Fruit fly (Drosophila melanogaster) whole organism, embryonic: ENCODE results near the gene CG5160.

Experiments
- B-H2 ChIP-seq: fragments of 200-800 bp; sonication (Bioruptor generic); optimal IDR thresholded peaks from 2 replicates; lab custom pipeline; 2018; ENCODE audit warnings: missing biosample characterization, mild to moderate bottlenecking, missing genetic modification characterization
- Bdp1 ChIP-seq: fragments of 200-800 bp; sonication (Bioruptor generic); optimal IDR thresholded peaks from 3 replicates; lab custom pipeline; 2016; ENCODE audit warnings: missing biosample characterization, missing genetic modification characterization
- CG10209 ChIP-seq: fragments of 200-800 bp; sonication (Bioruptor generic); optimal IDR thresholded peaks from 3 replicates; lab custom pipeline; 2017; ENCODE audit warnings: missing biosample characterization, mild to moderate bottlenecking, missing genetic modification characterization, missing genetic modification reagents
- CG10267 ChIP-seq: fragments of 200-800 bp; sonication (Bioruptor generic); optimal IDR thresholded peaks from 2 replicates; lab custom pipeline; 2018; ENCODE audit warnings: missing biosample characterization, mild to moderate bottlenecking, missing genetic modification characterization, moderate library complexity
- CG10366 ChIP-seq: fragments of 200-800 bp; sonication (Bioruptor generic); IDR thresholded peaks from 2 replicates; pipeline ENCODE4 v1.3.6; 2022; ENCODE audit warnings: missing biosample characterization, missing genetic modification characterization
- CG10431 ChIP-seq: fragments of 200-800 bp; sonication (Bioruptor generic); optimal IDR thresholded peaks from 3 replicates; lab custom pipeline; 2018; ENCODE audit warnings: missing biosample characterization, mild to moderate bottlenecking, missing genetic modification characterization
- CG11696 ChIP-seq: fragments of 200-800 bp; sonication (Bioruptor generic); IDR thresholded peaks from 2 replicates; pipeline ENCODE4 v1.3.6; 2022; ENCODE audit warnings: missing biosample characterization, missing genetic modification characterization
- CG13624 ChIP-seq: fragments of 200-800 bp; sonication (Bioruptor generic); optimal IDR thresholded peaks from 2 replicates; lab custom pipeline; 2016; ENCODE audit warnings: missing biosample characterization, missing genetic modification characterization
- CG15011 ChIP-seq: fragments of 200-800 bp; sonication (Bioruptor generic); optimal IDR thresholded peaks from 3 replicates; lab custom pipeline; 2018; ENCODE audit warnings: missing biosample characterization, mild to moderate bottlenecking, missing genetic modification characterization
- CG1529 ChIP-seq: fragments of 200-800 bp; sonication (Bioruptor generic); optimal IDR thresholded peaks from 3 replicates; lab custom pipeline; 2018; ENCODE audit warnings: missing biosample characterization, missing genetic modification characterization
- CG16815 ChIP-seq: fragments of 200-800 bp; sonication (Bioruptor generic); optimal IDR thresholded peaks from 3 replicates; lab custom pipeline; 2017; ENCODE audit warnings: missing biosample characterization, mild to moderate bottlenecking, missing genetic modification characterization
- CG17568 ChIP-seq: fragments of 200-800 bp; sonication (Bioruptor generic); optimal IDR thresholded peaks from 2 replicates; lab custom pipeline; 2018; ENCODE audit warnings: missing biosample characterization, mild to moderate bottlenecking, missing genetic modification characterization, moderate library complexity
- CG3995 ChIP-seq: fragments of 200-800 bp; sonication (Bioruptor generic); optimal IDR thresholded peaks from 3 replicates; lab custom pipeline; 2016; ENCODE audit warnings: missing biosample characterization, missing genetic modification characterization
- CG4360 ChIP-seq: fragments of 200-800 bp; sonication (Bioruptor generic); IDR thresholded peaks from 2 replicates; pipeline ENCODE4 v1.3.6; 2022; ENCODE audit warnings: missing biosample characterization, missing genetic modification characterization
- CG6791 ChIP-seq: fragments of 200-800 bp; sonication (Bioruptor generic); IDR thresholded peaks from 3 replicates; pipeline ENCODE4 v1.3.6; 2022; ENCODE audit warnings: missing biosample characterization, missing genetic modification characterization; ENCODE audit not compliant: partially characterized antibody
- CG6813 ChIP-seq: fragments of 200-800 bp; sonication (Bioruptor generic); optimal IDR thresholded peaks from 2 replicates; lab custom pipeline; 2017; ENCODE audit warnings: missing biosample characterization, missing genetic modification characterization, mild to moderate bottlenecking, moderate library complexity, missing genetic modification reagents
- CG7372 ChIP-seq: fragments of 200-800 bp; sonication (Bioruptor generic); IDR thresholded peaks from 2 replicates; pipeline ENCODE4 v1.3.6; 2022; ENCODE audit warnings: missing biosample characterization, missing genetic modification characterization
- CG7963 ChIP-seq: fragments of 200-800 bp; sonication (Bioruptor generic); IDR thresholded peaks from 3 replicates; pipeline ENCODE4 v1.3.6; 2022; ENCODE audit warnings: missing biosample characterization, missing genetic modification characterization; ENCODE audit not compliant: partially characterized antibody
- CG9932 ChIP-seq: fragments of 200-800 bp; sonication (Bioruptor generic); IDR thresholded peaks from 2 replicates; pipeline ENCODE4 v1.3.6; 2022; ENCODE audit warnings: missing biosample characterization, missing genetic modification characterization
- Chrac-16 ChIP-seq: fragments of 200-800 bp; sonication (Bioruptor generic); optimal IDR thresholded peaks from 3 replicates; lab custom pipeline; 2016; ENCODE audit warnings: missing biosample characterization, missing genetic modification characterization
- CrebB ChIP-seq: fragments of 200-800 bp; sonication (Bioruptor generic); optimal IDR thresholded peaks from 3 replicates; lab custom pipeline; 2018; ENCODE audit warnings: missing biosample characterization, mild to moderate bottlenecking, missing genetic modification characterization
- D ChIP-seq, 2 experiments: fragments of 200-800 bp in 1 of 2; fragments of >200 bp in 1 of 2; sonication (Bioruptor generic) in 1 of 2; optimal IDR thresholded peaks; 2 replicates in 1 of 2; 3 replicates in 1 of 2; lab custom pipeline; 2017; ENCODE audit warnings: mild to moderate bottlenecking in 1 of 2, missing biosample characterization in 1 of 2, missing genetic modification characterization in 1 of 2, missing genetic modification reagents in 1 of 2
- Dad ChIP-seq: fragments of 200-800 bp; sonication (Bioruptor generic); optimal IDR thresholded peaks from 3 replicates; lab custom pipeline; 2016; ENCODE audit warnings: missing biosample characterization, missing genetic modification characterization
- MESR4 ChIP-seq: fragments of 200-800 bp; sonication (Bioruptor generic); optimal IDR thresholded peaks from 2 replicates; lab custom pipeline; 2018; ENCODE audit warnings: missing biosample characterization, mild to moderate bottlenecking, missing genetic modification characterization, moderate library complexity
- Myb ChIP-seq: fragments of 200-800 bp; sonication (Bioruptor generic); optimal IDR thresholded peaks from 2 replicates; lab custom pipeline; 2016; ENCODE audit warnings: missing biosample characterization, missing genetic modification characterization
- Nf-YC ChIP-seq: fragments of 200-800 bp; optimal IDR thresholded peaks from 3 replicates; lab custom pipeline; 2019; ENCODE audit warnings: missing biosample characterization, mild to moderate bottlenecking, missing genetic modification characterization, moderate library complexity
- Ravus ChIP-seq: fragments of 200-800 bp; sonication (Bioruptor generic); IDR thresholded peaks from 2 replicates; pipeline ENCODE4 v1.3.6; 2022; ENCODE audit warnings: missing biosample characterization, missing genetic modification characterization
- Rx ChIP-seq: fragments of 200-800 bp; sonication (Bioruptor generic); IDR thresholded peaks from 2 replicates; pipeline ENCODE4 v1.3.6; 2022; ENCODE audit warnings: missing biosample characterization, missing genetic modification characterization
- Spps ChIP-seq: fragments of 200-800 bp; sonication (Bioruptor generic); optimal IDR thresholded peaks from 2 replicates; lab custom pipeline; 2018; ENCODE audit warnings: missing biosample characterization, mild to moderate bottlenecking, missing genetic modification characterization
- YL-1 ChIP-seq: fragments of 200-800 bp; sonication (Bioruptor generic); optimal IDR thresholded peaks from 3 replicates; lab custom pipeline; 2017; ENCODE audit warnings: missing biosample characterization, mild to moderate bottlenecking, missing genetic modification characterization
- al ChIP-seq: fragments of 200-800 bp; sonication (Bioruptor generic); IDR thresholded peaks from 2 replicates; pipeline ENCODE4 v1.3.6; 2022; ENCODE audit warnings: missing biosample characterization, missing genetic modification characterization
- az2 ChIP-seq: fragments of 200-800 bp; sonication (Bioruptor generic); optimal IDR thresholded peaks from 3 replicates; lab custom pipeline; 2016; ENCODE audit warnings: missing biosample characterization, missing genetic modification characterization
- cwo ChIP-seq: fragments of 200-800 bp; sonication (Bioruptor generic); optimal IDR thresholded peaks from 3 replicates; lab custom pipeline; 2017; ENCODE audit warnings: missing biosample characterization, missing genetic modification characterization, mild to moderate bottlenecking, moderate library complexity, missing genetic modification reagents
- gem ChIP-seq: fragments of 200-800 bp; sonication (Bioruptor generic); optimal IDR thresholded peaks from 2 replicates; lab custom pipeline; 2019; ENCODE audit warnings: missing biosample characterization, mild to moderate bottlenecking, missing genetic modification characterization, moderate library complexity
- hb ChIP-seq: fragments of 200-800 bp; sonication (Bioruptor generic); IDR thresholded peaks from 3 replicates; pipeline ENCODE4 v1.3.6; 2022; ENCODE audit warnings: missing biosample characterization, missing genetic modification characterization; ENCODE audit not compliant: partially characterized antibody
- jigr1 ChIP-seq: fragments of 200-800 bp; sonication (Bioruptor generic); IDR thresholded peaks from 3 replicates; pipeline ENCODE4 v1.3.6; 2022; ENCODE audit warnings: missing biosample characterization, missing genetic modification characterization
- nerfin-2 ChIP-seq: fragments of 200-800 bp; sonication (Bioruptor generic); IDR thresholded peaks from 2 replicates; pipeline ENCODE4 v1.3.6; 2022; ENCODE audit warnings: missing biosample characterization, missing genetic modification characterization; ENCODE audit not compliant: partially characterized antibody
- odd ChIP-seq: fragments of 200-800 bp; sonication (Bioruptor generic); optimal IDR thresholded peaks from 2 replicates; lab custom pipeline; 2017; ENCODE audit warnings: missing biosample characterization, mild to moderate bottlenecking, missing genetic modification characterization
- onecut ChIP-seq: fragments of 200-800 bp; sonication (Bioruptor generic); IDR thresholded peaks from 2 replicates; pipeline ENCODE4 v1.3.6; 2022; ENCODE audit warnings: missing biosample characterization, missing genetic modification characterization
- pan ChIP-seq, 4 experiments: fragments of >200 bp in 3 of 4; fragments of 200-800 bp in 1 of 4; sonication (Bioruptor generic) in 1 of 4; optimal IDR thresholded peaks in 3 of 4; IDR thresholded peaks in 1 of 4; 2 replicates each; pipeline versions ENCODE4 v1.3.6 to Lab custom; 2017 to 2022; ENCODE audit warnings: missing biosample characterization in 2 of 4, missing genetic modification characterization in 2 of 4, mixed read lengths in 1 of 4
- prd ChIP-seq, 3 experiments: fragments of >200 bp in 2 of 3; fragments of 200-800 bp in 1 of 3; sonication (Bioruptor generic) in 1 of 3; optimal IDR thresholded peaks in 2 of 3; IDR thresholded peaks in 1 of 3; 2 replicates in 2 of 3; 3 replicates in 1 of 3; pipeline versions ENCODE4 v1.3.6 to Lab custom; 2017 to 2022; ENCODE audit warnings: missing biosample characterization in 1 of 3, missing genetic modification characterization in 1 of 3
- pum ChIP-seq: fragments of 200-800 bp; sonication (Bioruptor generic); optimal IDR thresholded peaks from 2 replicates; lab custom pipeline; 2016; ENCODE audit warnings: missing biosample characterization, missing genetic modification characterization
- ranshi ChIP-seq: fragments of 200-800 bp; sonication (Bioruptor generic); IDR thresholded peaks from 2 replicates; pipeline ENCODE4 v1.3.6; 2022; ENCODE audit warnings: missing biosample characterization, missing genetic modification characterization
- repo ChIP-seq: fragments of 200-800 bp; sonication (Bioruptor generic); optimal IDR thresholded peaks from 2 replicates; lab custom pipeline; 2016; ENCODE audit warnings: missing biosample characterization, missing genetic modification characterization
- row ChIP-seq: fragments of 200-800 bp; sonication (Bioruptor generic); IDR thresholded peaks from 3 replicates; pipeline ENCODE4 v1.3.6; 2022; ENCODE audit warnings: missing biosample characterization, missing genetic modification characterization
- sob ChIP-seq: fragments of 200-800 bp; sonication (Bioruptor generic); IDR thresholded peaks from 2 replicates; pipeline ENCODE4 v1.3.6; 2022; ENCODE audit warnings: missing biosample characterization, missing genetic modification characterization
- trem ChIP-seq: fragments of 200-800 bp; optimal IDR thresholded peaks from 3 replicates; lab custom pipeline; 2019; ENCODE audit warnings: missing biosample characterization, mild to moderate bottlenecking, missing genetic modification characterization, moderate library complexity
- ttk ChIP-seq: fragments of 200-800 bp; sonication (Bioruptor generic); IDR thresholded peaks from 2 replicates; pipeline ENCODE4 v2.1.2; 2022; ENCODE audit warnings: missing biosample characterization, missing genetic modification characterization
- wdn ChIP-seq: fragments of 200-800 bp; sonication (Bioruptor generic); IDR thresholded peaks from 2 replicates; pipeline ENCODE4 v1.3.6; 2022; ENCODE audit warnings: missing biosample characterization, missing genetic modification characterization

The CG5160 gene

DNA sequence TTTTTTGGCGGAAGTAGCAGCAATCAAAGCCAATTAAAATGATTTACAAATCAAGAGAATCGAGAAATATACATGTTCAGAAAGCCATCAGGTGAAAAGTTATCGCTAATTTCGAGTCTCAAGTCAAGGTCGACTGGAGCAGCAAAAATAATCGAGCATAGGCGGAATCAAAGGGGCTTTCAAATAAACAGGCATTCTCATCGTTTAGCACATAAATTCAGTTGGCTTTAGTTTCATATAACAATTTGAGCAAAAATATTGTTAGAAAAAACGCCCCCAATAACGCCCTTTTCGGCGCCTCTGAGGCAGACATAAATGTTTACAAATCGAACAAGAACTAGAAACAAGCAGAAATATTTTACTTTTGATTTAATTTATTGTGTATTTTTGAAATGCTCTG, 804 bp downstream of the CG5160 start (continued):
- TF ChIP-seq CrebB, result no peak
- TF ChIP-seq sob (GFP tag; lab: Robert Waterston, UW), result peak; percentile 11; the same call in 1 of the 2 replicates
- no peak for TF ChIP-seq CG10267 (tag; lab: Kevin White, UChicago)
- peak; percentile 23 for TF ChIP-seq gem (tag; lab: Kevin White, UChicago)
- peak; percentile 28; the same call in 2 of the 3 replicates for TF ChIP-seq row (GFP tag; lab: Robert Waterston, UW)
- TF ChIP-seq nerfin-2 (GFP tag; lab: Robert Waterston, UW), result no peak
- no peak for TF ChIP-seq trem (tag; lab: Kevin White, UChicago)
- no peak for TF ChIP-seq CG6813 (GFP tag; lab: Kevin White, UChicago)
- TF ChIP-seq CG11696, result 0 out of 2 replicates have a peak, but pooled peaks have one; percentile 25
- no peak for TF ChIP-seq Dad (GFP tag; lab: Kevin White, UChicago)
- TF ChIP-seq al (GFP tag; lab: Robert Waterston, UW), result peak; percentile 45; the same call in 1 of the 2 replicates
- no peak for TF ChIP-seq jigr1 (GFP tag; lab: Robert Waterston, UW)
- TF ChIP-seq pan (optimal IDR thresholded peaks at IDR 0.05; lab: Kevin White, UChicago), result no peak
- no peak for TF ChIP-seq pan (GFP tag; optimal IDR thresholded peaks at IDR 0.05 in 1 of 2, IDR thresholded peaks at IDR 0.05 in 1 of 2)
- no peak for TF ChIP-seq CG1529 (GFP tag; lab: Kevin White, UChicago)
- TF ChIP-seq CG7372 (GFP tag; lab: Robert Waterston, UW), result no peak
- TF ChIP-seq az2 (GFP tag; lab: Kevin White, UChicago), result no peak
- no peak for TF ChIP-seq Myb (GFP tag; lab: Kevin White, UChicago)
- TF ChIP-seq CG10366 (GFP tag; lab: Robert Waterston, UW), result no peak
- TF ChIP-seq wdn (GFP tag; lab: Robert Waterston, UW), result no peak
- TF ChIP-seq CG9932, result peak; percentile 53
- TF ChIP-seq repo, result no peak
- TF ChIP-seq Chrac-16 (GFP tag; lab: Kevin White, UChicago), result no peak
- no peak for TF ChIP-seq Ravus (GFP tag; lab: Robert Waterston, UW)
- TF ChIP-seq D (optimal IDR thresholded peaks at IDR 0.05; lab: Kevin White, UChicago), result no peak
- TF ChIP-seq D (GFP tag; optimal IDR thresholded peaks at IDR 0.05; lab: Kevin White, UChicago), result no peak

DNA sequence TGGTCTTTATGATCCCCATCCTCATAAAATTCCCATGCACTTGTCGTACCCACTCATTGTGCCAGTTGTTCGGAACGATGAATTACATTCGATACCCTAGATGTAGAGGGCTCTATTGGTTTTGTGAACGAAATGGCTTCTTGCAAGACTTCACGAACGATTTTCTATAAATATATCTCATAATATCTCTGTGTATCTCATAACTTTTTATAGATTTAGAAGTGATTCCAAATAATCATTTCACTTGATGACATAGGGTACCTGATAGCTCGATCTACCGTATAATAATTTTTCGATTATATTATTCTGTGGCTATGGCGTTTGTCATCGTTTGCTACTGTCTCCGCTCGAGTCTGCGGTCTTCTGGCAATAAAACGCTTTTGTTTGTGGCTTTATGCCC, 1.6 kb downstream of the CG5160 start:
- peak; percentile 64 for TF ChIP-seq CG10209 (GFP tag; lab: Kevin White, UChicago)
- TF ChIP-seq B-H2, result no peak
- TF ChIP-seq CG4360, result no peak
- no peak for TF ChIP-seq CG6791 (GFP tag; lab: Robert Waterston, UW)
- TF ChIP-seq Bdp1, result no peak
- no peak for TF ChIP-seq CG10431 (GFP tag; lab: Kevin White, UChicago)
- TF ChIP-seq YL-1 (GFP tag; lab: Kevin White, UChicago), result no peak
- peak; percentile 18 for TF ChIP-seq odd (GFP tag; lab: Kevin White, UChicago)
- peak; percentile 73 for TF ChIP-seq Rx (GFP tag; lab: Robert Waterston, UW)
- no peak for TF ChIP-seq hb (GFP tag; lab: Robert Waterston, UW)
- TF ChIP-seq nerfin-2 (GFP tag; lab: Robert Waterston, UW), result no peak
- peak; percentile 53 for TF ChIP-seq CG13624 (GFP tag; lab: Kevin White, UChicago)
- TF ChIP-seq pum, result peak; percentile 36
- TF ChIP-seq CG15011 (GFP tag; lab: Kevin White, UChicago), result peak; percentile 18
- TF ChIP-seq prd (optimal IDR thresholded peaks at IDR 0.05; lab: Kevin White, UChicago), result no peak
- peak; percentile 85 for TF ChIP-seq prd (GFP tag; IDR thresholded peaks at IDR 0.05; lab: Robert Waterston, UW)
- TF ChIP-seq MESR4 (GFP tag; lab: Kevin White, UChicago), result no peak
- peak; percentile 63 for TF ChIP-seq ttk (GFP tag; lab: Robert Waterston, UW)
- no peak for TF ChIP-seq Nf-YC (tag; lab: Kevin White, UChicago)
- no peak for TF ChIP-seq onecut
- TF ChIP-seq CG16815 (GFP tag; lab: Kevin White, UChicago), result peak; percentile 41
- peak; percentile 48; the same call in 1 of the 2 replicates for TF ChIP-seq ranshi (GFP tag; lab: Robert Waterston, UW)
- peak; percentile 1 for TF ChIP-seq CG3995 (GFP tag; lab: Kevin White, UChicago)
- TF ChIP-seq CG7963 (GFP tag; lab: Robert Waterston, UW), result no peak
- TF ChIP-seq Spps (tag; lab: Kevin White, UChicago), result no peak
- peak; percentile 74 for TF ChIP-seq cwo (GFP tag; lab: Kevin White, UChicago)
- TF ChIP-seq CG17568 (GFP tag; lab: Kevin White, UChicago), result peak; percentile 11
